Worm (Caenorhabditis elegans) whole organism, L1 larva: ENCODE measurements around the gene snap-29.

Experiments used
- C16A3.4 ChIP-seq: fragments of 150-350 bp; optimal IDR thresholded peaks from 2 replicates; lab custom pipeline; 2014; ENCODE audit warnings: missing biosample characterization, missing genetic modification characterization
- C34B4.2 ChIP-seq: sonication (generic microtip); optimal IDR thresholded peaks from 2 replicates; lab custom pipeline; 2017; ENCODE audit warnings: mild to moderate bottlenecking, missing genetic modification characterization, missing compliant biosample characterization
- F16B12.6 ChIP-seq: fragments of 150-350 bp; optimal IDR thresholded peaks from 2 replicates; lab custom pipeline; 2014; ENCODE audit warnings: missing biosample characterization, missing genetic modification characterization
- Y116A8C.19 ChIP-seq: sonication (generic microtip); optimal IDR thresholded peaks from 2 replicates; lab custom pipeline; 2016; ENCODE audit warnings: missing compliant biosample characterization, missing genetic modification characterization, borderline replicate concordance
- ama-1 ChIP-seq: fragments of 150-350 bp; optimal IDR thresholded peaks from 2 replicates; lab custom pipeline; 2014
- blmp-1 ChIP-seq: fragments of 150-350 bp; optimal IDR thresholded peaks from 2 replicates; lab custom pipeline; 2014; ENCODE audit warnings: missing biosample characterization, missing genetic modification characterization
- ceh-63 ChIP-seq: fragments of 200-800 bp; sonication (Bioruptor generic); optimal IDR thresholded peaks from 2 replicates; lab custom pipeline; 2018; ENCODE audit warnings: mild to moderate bottlenecking, missing genetic modification characterization, missing compliant biosample characterization
- ceh-8 ChIP-seq: fragments of 200-800 bp; sonication (Bioruptor generic); optimal IDR thresholded peaks from 2 replicates; lab custom pipeline; 2018; ENCODE audit warnings: mild to moderate bottlenecking, missing genetic modification characterization, moderate library complexity, missing compliant biosample characterization
- ceh-90 ChIP-seq: sonication (generic microtip); optimal IDR thresholded peaks from 2 replicates; lab custom pipeline; 2016; ENCODE audit warnings: missing genetic modification characterization, missing compliant biosample characterization
- efl-3 ChIP-seq: fragments of 200-800 bp; sonication (Bioruptor generic); optimal IDR thresholded peaks from 2 replicates; lab custom pipeline; 2018; ENCODE audit warnings: mild to moderate bottlenecking, missing genetic modification characterization, missing compliant biosample characterization
- egl-27 ChIP-seq, 2 experiments: fragments of 150-350 bp in 1 of 2; sonication (generic microtip); optimal IDR thresholded peaks; 3 replicates each; lab custom pipeline; 2017 to 2018; ENCODE audit warnings: missing biosample characterization in 2 of 2, missing genetic modification characterization in 2 of 2, missing genetic modification reagents in 2 of 2
- ets-5 ChIP-seq: fragments of 200-800 bp; sonication (Bioruptor generic); IDR thresholded peaks from 2 replicates; pipeline ENCODE4 v1.3.6; 2022; ENCODE audit warnings: missing genetic modification characterization, missing compliant biosample characterization
- fkh-10 ChIP-seq: sonication (generic microtip); optimal IDR thresholded peaks from 2 replicates; lab custom pipeline; 2017; ENCODE audit warnings: missing biosample characterization, missing genetic modification reagents, missing genetic modification characterization
- fkh-8 ChIP-seq: sonication (generic microtip); optimal IDR thresholded peaks from 2 replicates; lab custom pipeline; 2016; ENCODE audit warnings: mild to moderate bottlenecking, missing genetic modification characterization, missing compliant biosample characterization
- hlh-17 ChIP-seq: fragments of 200-800 bp; sonication (Bioruptor generic); optimal IDR thresholded peaks from 2 replicates; lab custom pipeline; 2018; ENCODE audit warnings: missing genetic modification characterization, mild to moderate bottlenecking, missing compliant biosample characterization, moderate library complexity, borderline replicate concordance
- hlh-4 ChIP-seq: sonication (generic microtip); optimal IDR thresholded peaks from 2 replicates; lab custom pipeline; 2016; ENCODE audit warnings: mild to moderate bottlenecking, missing genetic modification characterization, missing compliant biosample characterization
- hpl-2 ChIP-seq: fragments of 150-350 bp; optimal IDR thresholded peaks from 2 replicates; lab custom pipeline; 2014; ENCODE audit warnings: missing biosample characterization, missing genetic modification reagents, missing genetic modification characterization
- jun-1 ChIP-seq: fragments of 150-350 bp; optimal IDR thresholded peaks from 2 replicates; lab custom pipeline; 2014; ENCODE audit warnings: missing biosample characterization, missing genetic modification reagents, missing genetic modification characterization
- lin-13 ChIP-seq: fragments of 150-350 bp; optimal IDR thresholded peaks from 2 replicates; lab custom pipeline; 2014; ENCODE audit warnings: missing biosample characterization, missing genetic modification reagents, missing genetic modification characterization
- lin-14 ChIP-seq: fragments of 200-800 bp; sonication (Bioruptor generic); optimal IDR thresholded peaks from 2 replicates; lab custom pipeline; 2018; ENCODE audit warnings: mild to moderate bottlenecking, missing genetic modification characterization, moderate library complexity, missing compliant biosample characterization
- lin-35 ChIP-seq, 2 experiments: fragments of 150-350 bp; optimal IDR thresholded peaks; 2 replicates each; lab custom pipeline; 2014; ENCODE audit warnings: missing biosample characterization in 2 of 2, missing genetic modification characterization in 2 of 2, missing genetic modification reagents in 2 of 2
- lsy-2 ChIP-seq, 2 experiments: fragments of 150-350 bp; optimal IDR thresholded peaks; 2 replicates each; lab custom pipeline; 2014; ENCODE audit warnings: missing biosample characterization in 2 of 2, missing genetic modification characterization in 2 of 2
- mab-9 ChIP-seq: fragments of 200-800 bp; sonication (Bioruptor generic); IDR thresholded peaks from 2 replicates; pipeline ENCODE4 v1.3.6; 2022; ENCODE audit warnings: missing genetic modification reagents, missing genetic modification characterization, missing compliant biosample characterization
- mdl-1 ChIP-seq, 2 experiments: fragments of 150-350 bp; optimal IDR thresholded peaks; 2 replicates each; lab custom pipeline; 2014 to 2017; ENCODE audit warnings: missing biosample characterization in 2 of 2, missing genetic modification characterization in 2 of 2, inconsistent platforms in 1 of 2
- mef-2 ChIP-seq: fragments of 150-350 bp; optimal IDR thresholded peaks from 2 replicates; lab custom pipeline; 2014; ENCODE audit warnings: missing biosample characterization, missing genetic modification characterization
- mep-1 ChIP-seq: fragments of 150-350 bp; optimal IDR thresholded peaks from 2 replicates; lab custom pipeline; 2014; ENCODE audit warnings: missing biosample characterization, missing genetic modification characterization
- nhr-12 ChIP-seq: sonication (generic microtip); optimal IDR thresholded peaks from 2 replicates; lab custom pipeline; 2017; ENCODE audit warnings: missing biosample characterization, missing genetic modification characterization
- nhr-237 ChIP-seq: fragments of 150-350 bp; optimal IDR thresholded peaks from 2 replicates; lab custom pipeline; 2014; ENCODE audit warnings: missing biosample characterization, missing genetic modification characterization
- nhr-47 ChIP-seq: sonication (generic microtip); optimal IDR thresholded peaks from 2 replicates; lab custom pipeline; 2016; ENCODE audit warnings: mild to moderate bottlenecking, missing genetic modification characterization, moderate library complexity, missing compliant biosample characterization
- nhr-77 ChIP-seq: fragments of 150-350 bp; optimal IDR thresholded peaks from 2 replicates; lab custom pipeline; 2014; ENCODE audit warnings: missing biosample characterization, missing genetic modification characterization
- nhr-84 ChIP-seq: sonication (generic microtip); optimal IDR thresholded peaks from 2 replicates; lab custom pipeline; 2017; ENCODE audit warnings: missing biosample characterization, missing genetic modification characterization
- pag-3 ChIP-seq: sonication (generic microtip); optimal IDR thresholded peaks from 2 replicates; lab custom pipeline; 2017; ENCODE audit warnings: missing genetic modification characterization, mild to moderate bottlenecking, missing compliant biosample characterization, antibody characterized with exemption, borderline replicate concordance; ENCODE audit not compliant: insufficient read depth
- pax-3 ChIP-seq: fragments of 200-800 bp; sonication (Bioruptor generic); optimal IDR thresholded peaks from 2 replicates; lab custom pipeline; 2018; ENCODE audit warnings: mild to moderate bottlenecking, missing genetic modification characterization, moderate library complexity, missing compliant biosample characterization
- pqm-1 ChIP-seq: sonication (generic microtip); optimal IDR thresholded peaks from 3 replicates; lab custom pipeline; 2017; ENCODE audit warnings: missing biosample characterization, missing genetic modification characterization
- snpc-4 ChIP-seq: fragments of 150-350 bp; optimal IDR thresholded peaks from 2 replicates; lab custom pipeline; 2014; ENCODE audit warnings: missing biosample characterization, missing genetic modification characterization
- sox-4 ChIP-seq: sonication (generic microtip); optimal IDR thresholded peaks from 2 replicates; lab custom pipeline; 2016; ENCODE audit warnings: missing genetic modification characterization, missing compliant biosample characterization
- sptf-1 ChIP-seq: fragments of 150-350 bp; optimal IDR thresholded peaks from 2 replicates; lab custom pipeline; 2014; ENCODE audit warnings: missing biosample characterization, missing genetic modification characterization
- sup-37 ChIP-seq: fragments of 200-800 bp; sonication (Bioruptor generic); optimal IDR thresholded peaks from 2 replicates; lab custom pipeline; 2018; ENCODE audit warnings: mild to moderate bottlenecking, missing genetic modification characterization, missing compliant biosample characterization
- tbx-2 ChIP-seq: sonication (generic microtip); optimal IDR thresholded peaks from 2 replicates; lab custom pipeline; 2016; ENCODE audit warnings: missing genetic modification characterization, missing compliant biosample characterization
- unc-130 ChIP-seq: fragments of 150-350 bp; optimal IDR thresholded peaks from 2 replicates; lab custom pipeline; 2017; ENCODE audit warnings: missing biosample characterization, missing genetic modification characterization, inconsistent platforms
- unc-30 ChIP-seq: sonication (generic microtip); optimal IDR thresholded peaks from 2 replicates; lab custom pipeline; 2017; ENCODE audit warnings: missing biosample characterization, missing genetic modification characterization
- unc-62 ChIP-seq: fragments of 150-350 bp; optimal IDR thresholded peaks from 2 replicates; lab custom pipeline; 2014; ENCODE audit warnings: missing biosample characterization, missing genetic modification reagents, missing genetic modification characterization
- unc-86 ChIP-seq: sonication (generic microtip); optimal IDR thresholded peaks from 2 replicates; lab custom pipeline; 2016; ENCODE audit warnings: missing genetic modification characterization, missing compliant biosample characterization
- unc-98 ChIP-seq: fragments of 200-800 bp; sonication (Bioruptor generic); IDR thresholded peaks from 2 replicates; pipeline ENCODE4 v1.3.6; 2022; ENCODE audit warnings: missing genetic modification characterization, missing compliant biosample characterization
- vab-15 ChIP-seq: sonication (generic microtip); optimal IDR thresholded peaks from 2 replicates; lab custom pipeline; 2017; ENCODE audit warnings: missing genotype, mild to moderate bottlenecking, missing genetic modification characterization, missing compliant biosample characterization
- xbp-1 ChIP-seq: sonication (generic microtip); optimal IDR thresholded peaks from 2 replicates; lab custom pipeline; 2016; ENCODE audit warnings: missing genetic modification characterization, missing compliant biosample characterization
- ztf-11 ChIP-seq, 2 experiments: sonication (generic microtip); optimal IDR thresholded peaks; 2 replicates each; lab custom pipeline; 2016 to 2017; ENCODE audit warnings: missing genetic modification characterization in 2 of 2, missing biosample characterization in 1 of 2, missing compliant biosample characterization in 1 of 2
- ztf-4 ChIP-seq: fragments of 150-350 bp; optimal IDR thresholded peaks from 2 replicates; lab custom pipeline; 2014; ENCODE audit warnings: missing biosample characterization, missing genetic modification characterization

Gene snap-29

DNA sequence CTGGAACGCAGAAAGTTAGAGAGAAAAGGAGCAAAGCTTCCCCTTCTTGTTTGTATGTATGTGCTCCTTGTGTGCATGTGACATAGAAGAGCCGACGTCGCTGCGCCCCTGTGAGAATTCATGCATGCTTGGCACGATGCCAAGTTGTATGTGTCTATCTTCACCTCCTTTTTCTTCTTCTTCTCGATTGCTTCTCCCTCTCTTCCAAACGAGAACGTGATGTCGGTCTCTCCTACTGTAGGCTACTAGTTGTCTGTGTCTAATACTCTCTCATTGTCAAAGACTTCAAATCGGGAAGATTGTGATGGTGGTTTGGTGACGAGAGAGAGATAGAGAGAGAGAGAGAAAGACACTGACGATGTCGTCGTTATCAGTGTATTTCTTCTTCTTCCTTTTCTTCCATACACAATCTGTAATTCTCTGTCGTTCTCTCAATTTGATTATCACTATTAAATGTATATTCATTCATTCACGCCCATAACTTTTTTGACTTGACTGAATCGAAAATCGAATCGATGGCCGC is 21.2 kb downstream of the snap-29 start (continued):
- TF ChIP-seq mdl-1 (tag; optimal IDR thresholded peaks at IDR 0.05; lab: Kevin White, UChicago) (peak; percentile 20 to 92), jun-1 (tag; lab: Kevin White, UChicago) (peak; percentile 84), C16A3.4 (tag; lab: Kevin White, UChicago) (peak; percentile 82)

DNA sequence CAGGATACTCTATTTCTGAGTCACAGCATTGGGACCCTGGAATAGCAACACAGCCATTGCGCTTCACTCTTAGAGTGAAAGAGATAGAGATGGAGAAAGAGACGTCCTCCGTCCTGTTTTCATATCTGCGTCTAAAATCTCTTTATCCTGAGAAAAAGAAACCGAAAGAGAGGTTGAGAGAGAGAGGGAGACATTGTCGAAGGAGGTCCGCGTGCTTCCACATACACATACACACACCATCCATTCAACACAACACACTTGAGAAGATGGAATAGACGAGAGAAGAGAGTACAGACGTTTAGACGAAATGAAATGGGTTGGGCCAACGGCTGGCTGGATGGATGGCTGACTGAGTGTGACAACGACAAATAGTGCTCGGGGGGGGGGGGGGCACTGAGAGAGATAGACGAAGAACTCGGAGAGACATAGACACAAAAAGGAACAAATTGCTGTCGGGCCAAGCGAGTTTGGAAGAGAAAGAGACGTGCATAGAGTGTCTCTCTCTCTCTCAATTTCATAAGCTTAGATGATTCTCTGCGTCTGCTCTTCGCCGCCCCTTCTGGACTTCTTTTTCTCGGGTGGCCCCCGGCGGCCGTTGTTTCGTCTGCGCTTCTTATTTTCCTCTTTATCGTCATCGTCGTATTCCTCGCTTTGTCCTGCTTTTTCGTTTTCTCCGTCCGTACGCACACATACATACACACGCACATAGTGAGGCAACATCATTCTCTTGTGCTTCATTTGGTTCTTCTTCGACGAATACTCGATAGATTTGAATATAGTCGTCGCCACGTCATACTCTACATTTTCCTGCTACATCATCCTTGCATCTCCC is 24.1 kb downstream of the snap-29 start, which contains the start of gene F54F2.6:
TSS of gene F54F2.6 (minus strand) at position 738 of the 832 bp plus-strand sequence.
- TF ChIP-seq unc-30 (peak; percentile 20), snpc-4 (peak; percentile 62), lsy-2 (tag; optimal IDR thresholded peaks at IDR 0.05; lab: Kevin White, UChicago) (peak; percentile 84 to 89), nhr-237 (tag; lab: Kevin White, UChicago) (no peak), sup-37 (GFP tag; lab: Kevin White, UChicago) (peak; percentile 86), lin-35 (GFP tag; optimal IDR thresholded peaks at IDR 0.05; lab: Kevin White, UChicago) (peak; percentile 61 to 67), hlh-17 (GFP tag; lab: Kevin White, UChicago) (no peak), unc-130 (tag; lab: Kevin White, UChicago) (peak; percentile 75), ets-5 (GFP tag; lab: Robert Waterston, UW) (no peak), ama-1 (lab: Kevin White, UChicago) (no peak), lin-14 (GFP tag; lab: Kevin White, UChicago) (peak; percentile 100), hlh-4 (tag; lab: Kevin White, UChicago) (no peak), ceh-90 (tag; lab: Kevin White, UChicago) (peak; percentile 17), nhr-77 (tag; lab: Kevin White, UChicago) (peak; percentile 87), xbp-1 (peak; percentile 83), unc-98 (GFP tag; lab: Robert Waterston, UW) (no peak; the same call in 1 of the 2 replicates), blmp-1 (tag; lab: Kevin White, UChicago) (peak; percentile 84), pag-3 (tag; lab: Kevin White, UChicago) (no peak), pqm-1 (no peak), ztf-11 (tag; optimal IDR thresholded peaks at IDR 0.05; lab: Kevin White, UChicago) (peak in 1 of 2 experiments; percentile 61), jun-1 (tag; lab: Kevin White, UChicago) (peak; percentile 80), C34B4.2 (no peak), ceh-63 (GFP tag; lab: Kevin White, UChicago) (no peak), mep-1 (tag; lab: Kevin White, UChicago) (peak; percentile 95), ztf-4 (tag; lab: Kevin White, UChicago) (peak; percentile 89), unc-86 (tag; lab: Kevin White, UChicago) (peak; percentile 98), mef-2 (peak; percentile 84), fkh-8 (peak; percentile 94), mdl-1 (tag; optimal IDR thresholded peaks at IDR 0.05; lab: Kevin White, UChicago) (peak; percentile 64 to 94), sptf-1 (no peak), mab-9 (GFP tag; lab: Robert Waterston, UW) (peak; percentile 76), nhr-12 (tag; lab: Kevin White, UChicago) (no peak), sox-4 (tag; lab: Kevin White, UChicago) (peak; percentile 59), egl-27 (tag; optimal IDR thresholded peaks at IDR 0.05; lab: Kevin White, UChicago) (peak; percentile 85 to 94), unc-62 (GFP tag; lab: Kevin White, UChicago) (peak; percentile 69), pax-3 (tag; lab: Kevin White, UChicago) (peak; percentile 86), hpl-2 (GFP tag; lab: Kevin White, UChicago) (no peak), ceh-8 (GFP tag; lab: Kevin White, UChicago) (peak; percentile 67), Y116A8C.19 (tag; lab: Kevin White, UChicago) (no peak), efl-3 (GFP tag; lab: Kevin White, UChicago) (no peak), F16B12.6 (tag; lab: Kevin White, UChicago) (peak; percentile 8), fkh-10 (GFP tag; lab: Kevin White, UChicago) (peak; percentile 90), lin-13 (GFP tag; lab: Kevin White, UChicago) (peak; percentile 90), tbx-2 (peak; percentile 97), nhr-84 (no peak), vab-15 (tag; lab: Kevin White, UChicago) (peak; percentile 92), nhr-47 (tag; lab: Kevin White, UChicago) (peak; percentile 94)
